Fruit fly (Drosophila melanogaster) whole organism, embryonic: Measurements from ENCODE around the gene CG6290.
A peak's percentile ranks its signal among the peaks of the same experiment; 100 is the strongest.

Experiments used
- Ada2b ChIP-seq: fragments of 200-800 bp; sonication (Bioruptor generic); IDR thresholded peaks from 2 replicates; pipeline ENCODE4 v1.3.6; 2022; ENCODE audit warnings: missing biosample characterization, missing genetic modification characterization
- Bdp1 ChIP-seq: fragments of 200-800 bp; sonication (Bioruptor generic); optimal IDR thresholded peaks from 3 replicates; lab custom pipeline; 2016; ENCODE audit warnings: missing biosample characterization, missing genetic modification characterization
- Bteb2 ChIP-seq: fragments of 200-800 bp; sonication (Bioruptor generic); optimal IDR thresholded peaks from 2 replicates; lab custom pipeline; 2016; ENCODE audit warnings: missing biosample characterization, missing genetic modification characterization
- CG10654 ChIP-seq: fragments of 200-800 bp; sonication (Bioruptor generic); optimal IDR thresholded peaks from 2 replicates; lab custom pipeline; 2016; ENCODE audit warnings: missing biosample characterization, missing genetic modification characterization
- CG11560 ChIP-seq: fragments of 200-800 bp; sonication (Bioruptor generic); IDR thresholded peaks from 3 replicates; pipeline ENCODE4 v1.3.6; 2022; ENCODE audit warnings: missing biosample characterization, missing genetic modification characterization
- CG12104 ChIP-seq: fragments of 200-800 bp; sonication (Bioruptor generic); optimal IDR thresholded peaks from 3 replicates; lab custom pipeline; 2016; ENCODE audit warnings: missing biosample characterization, missing genetic modification characterization
- CG13287 ChIP-seq: fragments of 200-800 bp; sonication (Bioruptor generic); IDR thresholded peaks from 2 replicates; pipeline ENCODE4 v1.3.6; 2022; ENCODE audit warnings: missing biosample characterization, missing genetic modification characterization; ENCODE audit not compliant: partially characterized antibody
- CG15601 ChIP-seq: fragments of 200-800 bp; sonication (Bioruptor generic); optimal IDR thresholded peaks from 3 replicates; lab custom pipeline; 2019; ENCODE audit warnings: missing biosample characterization, mild to moderate bottlenecking, missing genetic modification characterization, moderate library complexity
- CG17912 ChIP-seq: fragments of 200-800 bp; sonication (Bioruptor generic); optimal IDR thresholded peaks from 2 replicates; lab custom pipeline; 2018; ENCODE audit warnings: missing biosample characterization, mild to moderate bottlenecking, missing genetic modification characterization
- CG3163 ChIP-seq: fragments of 200-800 bp; sonication (Bioruptor generic); optimal IDR thresholded peaks from 3 replicates; lab custom pipeline; 2016; ENCODE audit warnings: missing biosample characterization, missing genetic modification characterization
- CG34224 ChIP-seq: fragments of 200-800 bp; sonication (Bioruptor generic); IDR thresholded peaks from 3 replicates; pipeline ENCODE4 v1.3.6; 2022; ENCODE audit warnings: missing biosample characterization, missing genetic modification characterization; ENCODE audit not compliant: partially characterized antibody
- CG34376 ChIP-seq: fragments of 200-800 bp; sonication (Bioruptor generic); optimal IDR thresholded peaks from 2 replicates; lab custom pipeline; 2018; ENCODE audit warnings: missing biosample characterization, mild to moderate bottlenecking, missing genetic modification characterization
- CG3838 ChIP-seq: fragments of 200-800 bp; sonication (Bioruptor generic); optimal IDR thresholded peaks from 3 replicates; lab custom pipeline; 2016; ENCODE audit warnings: missing biosample characterization, missing genetic modification characterization
- CG6683 ChIP-seq: fragments of 200-800 bp; sonication (Bioruptor generic); optimal IDR thresholded peaks from 2 replicates; lab custom pipeline; 2017; ENCODE audit warnings: missing biosample characterization, mild to moderate bottlenecking, missing genetic modification characterization, missing genetic modification reagents
- CG6854 ChIP-seq: fragments of 200-800 bp; sonication (Bioruptor generic); optimal IDR thresholded peaks from 3 replicates; lab custom pipeline; 2017; ENCODE audit warnings: missing biosample characterization, mild to moderate bottlenecking, missing genetic modification characterization
- CG9215 ChIP-seq: fragments of 200-800 bp; sonication (Bioruptor generic); IDR thresholded peaks from 2 replicates; pipeline ENCODE4 v1.3.6; 2022; ENCODE audit warnings: missing biosample characterization, missing genetic modification characterization
- CG9437 ChIP-seq: fragments of 200-800 bp; sonication (Bioruptor generic); optimal IDR thresholded peaks from 2 replicates; lab custom pipeline; 2018; ENCODE audit warnings: missing biosample characterization, mild to moderate bottlenecking, missing genetic modification characterization
- CrebB ChIP-seq: fragments of 200-800 bp; sonication (Bioruptor generic); optimal IDR thresholded peaks from 3 replicates; lab custom pipeline; 2018; ENCODE audit warnings: missing biosample characterization, mild to moderate bottlenecking, missing genetic modification characterization
- Dbx ChIP-seq: fragments of 200-800 bp; sonication (Bioruptor generic); IDR thresholded peaks from 3 replicates; pipeline ENCODE4 v1.3.6; 2022; ENCODE audit warnings: missing biosample characterization, missing genetic modification characterization
- Dip3 ChIP-seq: fragments of 200-800 bp; sonication (Bioruptor generic); optimal IDR thresholded peaks from 3 replicates; lab custom pipeline; 2016; ENCODE audit warnings: missing biosample characterization, missing genetic modification characterization
- Dll ChIP-seq: fragments of 200-800 bp; sonication (Bioruptor generic); IDR thresholded peaks from 4 replicates; pipeline ENCODE4 v1.3.6; 2022; ENCODE audit warnings: missing biosample characterization, missing genetic modification characterization; ENCODE audit not compliant: partially characterized antibody
- Eip74EF ChIP-seq, 2 experiments: fragments of 200-800 bp in 1 of 2; fragments of >200 bp in 1 of 2; sonication (Bioruptor generic) in 1 of 2; optimal IDR thresholded peaks; 2 replicates each; lab custom pipeline; 2017 to 2019; ENCODE audit warnings: missing biosample characterization in 2 of 2, missing genetic modification characterization in 2 of 2, mild to moderate bottlenecking in 1 of 2, moderate library complexity in 1 of 2
- Ets97D ChIP-seq: fragments of 200-800 bp; sonication (Bioruptor generic); optimal IDR thresholded peaks from 3 replicates; lab custom pipeline; 2016; ENCODE audit warnings: missing biosample characterization, missing genetic modification characterization
- Hmx ChIP-seq: fragments of 200-800 bp; sonication (Bioruptor generic); optimal IDR thresholded peaks from 2 replicates; lab custom pipeline; 2016; ENCODE audit warnings: missing biosample characterization, missing genetic modification characterization
- Hr3 ChIP-seq: fragments of 200-800 bp; sonication (Bioruptor generic); optimal IDR thresholded peaks from 3 replicates; lab custom pipeline; 2016; ENCODE audit warnings: missing biosample characterization, missing genetic modification characterization
- Nf-YC ChIP-seq: fragments of 200-800 bp; optimal IDR thresholded peaks from 3 replicates; lab custom pipeline; 2019; ENCODE audit warnings: missing biosample characterization, mild to moderate bottlenecking, missing genetic modification characterization, moderate library complexity
- Ravus ChIP-seq: fragments of 200-800 bp; sonication (Bioruptor generic); IDR thresholded peaks from 2 replicates; pipeline ENCODE4 v1.3.6; 2022; ENCODE audit warnings: missing biosample characterization, missing genetic modification characterization
- Rfx ChIP-seq: fragments of 200-800 bp; sonication (Bioruptor generic); IDR thresholded peaks from 2 replicates; pipeline ENCODE4 v1.3.6; 2022; ENCODE audit warnings: missing biosample characterization, missing genetic modification characterization
- Side ChIP-seq: fragments of 200-800 bp; sonication (Bioruptor generic); optimal IDR thresholded peaks from 2 replicates; lab custom pipeline; 2016; ENCODE audit warnings: missing biosample characterization, missing genetic modification characterization
- Sox102F ChIP-seq: fragments of 200-800 bp; sonication (Bioruptor generic); optimal IDR thresholded peaks from 2 replicates; lab custom pipeline; 2018; ENCODE audit warnings: missing biosample characterization, mild to moderate bottlenecking, missing genetic modification characterization, moderate library complexity
- Tbp ChIP-seq: fragments of >200 bp; optimal IDR thresholded peaks from 2 replicates; lab custom pipeline; 2018; ENCODE audit warnings: missing biosample characterization, missing genetic modification characterization
- ato ChIP-seq: fragments of 200-800 bp; sonication (Bioruptor generic); IDR thresholded peaks from 2 replicates; pipeline ENCODE4 v1.3.6; 2022; ENCODE audit warnings: missing biosample characterization, missing genetic modification characterization; ENCODE audit not compliant: partially characterized antibody
- bigmax ChIP-seq: fragments of 200-800 bp; sonication (Bioruptor generic); optimal IDR thresholded peaks from 2 replicates; lab custom pipeline; 2018; ENCODE audit warnings: missing biosample characterization, mild to moderate bottlenecking, missing genetic modification characterization
- ci ChIP-seq: fragments of 200-800 bp; sonication (Bioruptor generic); IDR thresholded peaks from 3 replicates; pipeline ENCODE4 v1.3.6; 2022; ENCODE audit warnings: missing biosample characterization, missing genetic modification characterization
- dmrt99B ChIP-seq: fragments of 200-800 bp; sonication (Bioruptor generic); optimal IDR thresholded peaks from 2 replicates; lab custom pipeline; 2018; ENCODE audit warnings: missing biosample characterization, mild to moderate bottlenecking, missing genetic modification characterization, moderate library complexity
- dysf ChIP-seq: fragments of 200-800 bp; sonication (Bioruptor generic); IDR thresholded peaks from 3 replicates; pipeline ENCODE4 v1.3.6; 2022; ENCODE audit warnings: missing biosample characterization, missing genetic modification characterization
- exex ChIP-seq: fragments of 200-800 bp; sonication (Bioruptor generic); optimal IDR thresholded peaks from 4 replicates; lab custom pipeline; 2018; ENCODE audit warnings: missing biosample characterization, mild to moderate bottlenecking, missing genetic modification characterization, moderate library complexity
- gfzf ChIP-seq: fragments of 200-800 bp; sonication (Bioruptor generic); optimal IDR thresholded peaks from 2 replicates; lab custom pipeline; 2016; ENCODE audit warnings: missing biosample characterization, mild to moderate bottlenecking, missing genetic modification characterization, moderate library complexity
- grau ChIP-seq: fragments of 200-800 bp; optimal IDR thresholded peaks from 3 replicates; lab custom pipeline; 2019; ENCODE audit warnings: missing biosample characterization, mild to moderate bottlenecking, missing genetic modification characterization, moderate library complexity
- gt ChIP-seq: fragments of 200-800 bp; sonication (Bioruptor generic); IDR thresholded peaks from 2 replicates; pipeline ENCODE4 v1.3.6; 2022; ENCODE audit warnings: missing biosample characterization, missing genetic modification characterization
- hbn ChIP-seq: fragments of 200-800 bp; sonication (Bioruptor generic); IDR thresholded peaks from 2 replicates; pipeline ENCODE4 v1.3.6; 2022; ENCODE audit warnings: missing biosample characterization, missing genetic modification characterization; ENCODE audit not compliant: partially characterized antibody
- lab ChIP-seq: fragments of 200-800 bp; sonication (Bioruptor generic); optimal IDR thresholded peaks from 3 replicates; lab custom pipeline; 2017; ENCODE audit warnings: missing biosample characterization, missing genetic modification characterization, mild to moderate bottlenecking, moderate library complexity, missing genetic modification reagents
- lov ChIP-seq, 2 experiments: fragments of 200-800 bp in 1 of 2; fragments of >200 bp in 1 of 2; sonication (Bioruptor generic) in 1 of 2; IDR thresholded peaks in 1 of 2; optimal IDR thresholded peaks in 1 of 2; 2 replicates in 1 of 2; 3 replicates in 1 of 2; pipeline versions ENCODE4 v1.3.6 to Lab custom; 2017 to 2022; ENCODE audit warnings: missing biosample characterization in 1 of 2, missing genetic modification characterization in 1 of 2
- nerfin-1 ChIP-seq: fragments of 200-800 bp; sonication (Bioruptor generic); optimal IDR thresholded peaks from 3 replicates; lab custom pipeline; 2019; ENCODE audit warnings: missing biosample characterization, mild to moderate bottlenecking, missing genetic modification characterization, moderate library complexity
- sim ChIP-seq: fragments of 200-800 bp; sonication (Bioruptor generic); IDR thresholded peaks from 2 replicates; pipeline ENCODE4 v1.3.6; 2022; ENCODE audit warnings: missing biosample characterization, missing genetic modification characterization
- sima ChIP-seq: fragments of 200-800 bp; sonication (Bioruptor generic); optimal IDR thresholded peaks from 2 replicates; lab custom pipeline; 2016; ENCODE audit warnings: missing biosample characterization, missing genetic modification characterization
- stc ChIP-seq: fragments of 200-800 bp; sonication (Bioruptor generic); IDR thresholded peaks from 2 replicates; pipeline ENCODE4 v1.3.6; 2022; ENCODE audit warnings: missing biosample characterization, missing genetic modification characterization
- tup ChIP-seq: fragments of 200-800 bp; sonication (Bioruptor generic); optimal IDR thresholded peaks from 2 replicates; lab custom pipeline; 2016; ENCODE audit warnings: missing biosample characterization, mild to moderate bottlenecking, missing genetic modification characterization, moderate library complexity
- wek ChIP-seq: fragments of 200-800 bp; sonication (Bioruptor generic); optimal IDR thresholded peaks from 3 replicates; lab custom pipeline; 2018; ENCODE audit warnings: missing biosample characterization, mild to moderate bottlenecking, missing genetic modification characterization, moderate library complexity

CG6290 gene

dm6 chrX:18405567-18406059 lies 31.7 kb upstream of the CG6290 start (continued):
- TF ChIP-seq CG12104 (GFP tag; lab: Kevin White, UChicago) (peak; percentile 55), Hmx (no peak), CG9215 (GFP tag; lab: Robert Waterston, UW) (peak; percentile 28; the same call in 1 of the 2 replicates), CG15601 (tag; lab: Kevin White, UChicago) (peak; percentile 57), CG6854 (GFP tag; lab: Kevin White, UChicago) (peak; percentile 40), ato (GFP tag; lab: Robert Waterston, UW) (no peak), gfzf (GFP tag; lab: Kevin White, UChicago) (no peak), dmrt99B (peak; percentile 88), bigmax (GFP tag; lab: Kevin White, UChicago) (no peak), Side (GFP tag; lab: Kevin White, UChicago) (no peak), Ravus (GFP tag; lab: Robert Waterston, UW) (no peak; the same call in 1 of the 2 replicates), dysf (peak; percentile 64; the same call in 2 of the 3 replicates), CG3163 (no peak), Tbp (GFP tag; lab: Kevin White, UChicago) (no peak), exex (tag; lab: Kevin White, UChicago) (no peak), tup (GFP tag; lab: Kevin White, UChicago) (peak; percentile 18), CG17912 (GFP tag; lab: Kevin White, UChicago) (no peak), Sox102F (GFP tag; lab: Kevin White, UChicago) (peak; percentile 82), Nf-YC (no peak), CG34376 (GFP tag; lab: Kevin White, UChicago) (no peak), lov (optimal IDR thresholded peaks at IDR 0.05; lab: Kevin White, UChicago) (no peak), lov (GFP tag; IDR thresholded peaks at IDR 0.05; lab: Robert Waterston, UW) (no peak), Eip74EF (GFP tag; optimal IDR thresholded peaks at IDR 0.05; lab: Kevin White, UChicago) (peak in 1 of 2 experiments; percentile 84), hbn (GFP tag; lab: Robert Waterston, UW) (no peak), CG9437 (peak; percentile 75), sim (GFP tag; lab: Robert Waterston, UW) (no peak), wek (GFP tag; lab: Kevin White, UChicago) (no peak), ci (GFP tag; lab: Robert Waterston, UW) (peak; percentile 61), CG34224 (GFP tag; lab: Robert Waterston, UW) (no peak), Ada2b (GFP tag; lab: Robert Waterston, UW) (0 out of 2 replicates have a peak, but pooled peaks have one; percentile 23), CG11560 (tag; lab: Robert Waterston, UW) (peak; percentile 53; the same call in 1 of the 3 replicates), stc (GFP tag; lab: Robert Waterston, UW) (peak; percentile 30; the same call in 1 of the 2 replicates), Hr3 (peak; percentile 64), CG6683 (GFP tag; lab: Kevin White, UChicago) (no peak), Dbx (GFP tag; lab: Robert Waterston, UW) (peak; percentile 73), nerfin-1 (peak; percentile 64), sima (no peak), CG10654 (peak; percentile 48), Rfx (GFP tag; lab: Robert Waterston, UW) (peak; percentile 72), lab (GFP tag; lab: Kevin White, UChicago) (peak; percentile 53), Bdp1 (GFP tag; lab: Kevin White, UChicago) (no peak), CrebB (tag; lab: Kevin White, UChicago) (no peak), CG13287 (GFP tag; lab: Robert Waterston, UW) (no peak), Dip3 (GFP tag; lab: Kevin White, UChicago) (peak; percentile 15), Ets97D (GFP tag; lab: Kevin White, UChicago) (no peak), Bteb2 (GFP tag; lab: Kevin White, UChicago) (peak; percentile 46), Dll (GFP tag; lab: Robert Waterston, UW) (no peak), grau (tag; lab: Kevin White, UChicago) (peak; percentile 74), gt (no peak), CG3838 (no peak)
